Worm (Caenorhabditis elegans): ENCODE results near the gene dnj-13.

- no peak for TF ChIP-seq fkh-10 (GFP tag; optimal IDR thresholded peaks at IDR 0.05)
- no peak for TF ChIP-seq nhr-90 (tag; optimal IDR thresholded peaks at IDR 0.05; ENCODE audit: poor library complexity)
- no peak for TF ChIP-seq lin-39 (tag; optimal IDR thresholded peaks at IDR 0.05)
- no peak for TF ChIP-seq tbx-2 (tag; optimal IDR thresholded peaks at IDR 0.05)
- TF ChIP-seq ama-1 (optimal IDR thresholded peaks at IDR 0.05): no peak
- no peak for TF ChIP-seq ztf-11 (tag; optimal IDR thresholded peaks at IDR 0.05)
- TF ChIP-seq ces-1 (GFP tag; optimal IDR thresholded peaks at IDR 0.05): no peak
- no peak for TF ChIP-seq lin-35 (GFP tag; optimal IDR thresholded peaks at IDR 0.05)
- TF ChIP-seq egl-27 (tag; optimal IDR thresholded peaks at IDR 0.05): no peak
- no peak for TF ChIP-seq unc-130 (tag; optimal IDR thresholded peaks at IDR 0.05)
Observed at ce11 chrII:11591558-11591957, 46.1 kb downstream of the dnj-13 start.

Measured in whole organism, L1 larva.